Worm (Caenorhabditis elegans) whole organism, L1 larva: ENCODE results near the gene srbc-76.
A peak's percentile ranks its signal among the peaks of the same experiment; 100 is the strongest.

Experiments
- C16A3.4 ChIP-seq: fragments of 150-350 bp; optimal IDR thresholded peaks from 2 replicates; lab custom pipeline; 2014; ENCODE audit warnings: missing biosample characterization, missing genetic modification characterization
- C34B4.2 ChIP-seq: sonication (generic microtip); optimal IDR thresholded peaks from 2 replicates; lab custom pipeline; 2017; ENCODE audit warnings: mild to moderate bottlenecking, missing genetic modification characterization, missing compliant biosample characterization
- blmp-1 ChIP-seq: fragments of 150-350 bp; optimal IDR thresholded peaks from 2 replicates; lab custom pipeline; 2014; ENCODE audit warnings: missing biosample characterization, missing genetic modification characterization
- ceh-8 ChIP-seq: fragments of 200-800 bp; sonication (Bioruptor generic); optimal IDR thresholded peaks from 2 replicates; lab custom pipeline; 2018; ENCODE audit warnings: mild to moderate bottlenecking, missing genetic modification characterization, moderate library complexity, missing compliant biosample characterization
- ceh-82 ChIP-seq, 3 experiments: fragments of 150-350 bp in 1 of 3; sonication (generic microtip) in 2 of 3; optimal IDR thresholded peaks; 2 replicates each; lab custom pipeline; 2014 to 2017; ENCODE audit warnings: missing biosample characterization in 3 of 3, missing genetic modification characterization in 3 of 3
- efl-1 ChIP-seq, 4 experiments: fragments of 150-350 bp; optimal IDR thresholded peaks in 3 of 4; peaks in 1 of 4; 1 replicate in 1 of 4; 2 replicates in 3 of 4; lab custom pipeline; 2014; ENCODE audit warnings: missing biosample characterization in 2 of 4, missing genetic modification characterization in 2 of 4, missing genetic modification reagents in 2 of 4
- efl-3 ChIP-seq: fragments of 200-800 bp; sonication (Bioruptor generic); optimal IDR thresholded peaks from 2 replicates; lab custom pipeline; 2018; ENCODE audit warnings: mild to moderate bottlenecking, missing genetic modification characterization, missing compliant biosample characterization
- egl-13 ChIP-seq: sonication (generic microtip); optimal IDR thresholded peaks from 2 replicates; lab custom pipeline; 2016; ENCODE audit warnings: missing genotype, missing genetic modification reagents, missing genetic modification characterization, missing compliant biosample characterization
- elt-2 ChIP-seq: sonication (generic microtip); optimal IDR thresholded peaks from 2 replicates; lab custom pipeline; 2016; ENCODE audit warnings: missing genetic modification characterization, mild to moderate bottlenecking, inconsistent platforms, missing compliant biosample characterization, missing genetic modification reagents
- fkh-10 ChIP-seq: sonication (generic microtip); optimal IDR thresholded peaks from 2 replicates; lab custom pipeline; 2017; ENCODE audit warnings: missing biosample characterization, missing genetic modification reagents, missing genetic modification characterization
- fkh-4 ChIP-seq: sonication (generic microtip); optimal IDR thresholded peaks from 2 replicates; lab custom pipeline; 2016; ENCODE audit warnings: missing compliant biosample characterization, missing genetic modification characterization, borderline replicate concordance
- hlh-17 ChIP-seq: fragments of 200-800 bp; sonication (Bioruptor generic); optimal IDR thresholded peaks from 2 replicates; lab custom pipeline; 2018; ENCODE audit warnings: missing genetic modification characterization, mild to moderate bottlenecking, missing compliant biosample characterization, moderate library complexity, borderline replicate concordance
- hpl-2 ChIP-seq: fragments of 150-350 bp; optimal IDR thresholded peaks from 2 replicates; lab custom pipeline; 2014; ENCODE audit warnings: missing biosample characterization, missing genetic modification reagents, missing genetic modification characterization
- lin-14 ChIP-seq: fragments of 200-800 bp; sonication (Bioruptor generic); optimal IDR thresholded peaks from 2 replicates; lab custom pipeline; 2018; ENCODE audit warnings: mild to moderate bottlenecking, missing genetic modification characterization, moderate library complexity, missing compliant biosample characterization
- mef-2 ChIP-seq: fragments of 150-350 bp; optimal IDR thresholded peaks from 2 replicates; lab custom pipeline; 2014; ENCODE audit warnings: missing biosample characterization, missing genetic modification characterization
- mep-1 ChIP-seq: fragments of 150-350 bp; optimal IDR thresholded peaks from 2 replicates; lab custom pipeline; 2014; ENCODE audit warnings: missing biosample characterization, missing genetic modification characterization
- nhr-237 ChIP-seq: fragments of 150-350 bp; optimal IDR thresholded peaks from 2 replicates; lab custom pipeline; 2014; ENCODE audit warnings: missing biosample characterization, missing genetic modification characterization
- nhr-28 ChIP-seq: fragments of 150-350 bp; optimal IDR thresholded peaks from 2 replicates; lab custom pipeline; 2014; ENCODE audit warnings: missing biosample characterization, missing genetic modification characterization
- nhr-47 ChIP-seq: sonication (generic microtip); optimal IDR thresholded peaks from 2 replicates; lab custom pipeline; 2016; ENCODE audit warnings: mild to moderate bottlenecking, missing genetic modification characterization, moderate library complexity, missing compliant biosample characterization
- nhr-71 ChIP-seq: sonication (generic microtip); optimal IDR thresholded peaks from 2 replicates; lab custom pipeline; 2016; ENCODE audit warnings: mild to moderate bottlenecking, missing genetic modification characterization, moderate library complexity, missing compliant biosample characterization
- nhr-84 ChIP-seq: sonication (generic microtip); optimal IDR thresholded peaks from 2 replicates; lab custom pipeline; 2017; ENCODE audit warnings: missing biosample characterization, missing genetic modification characterization
- nhr-85 ChIP-seq: sonication (generic microtip); peaks from one replicate; lab custom pipeline; 2016; ENCODE audit warnings: missing genetic modification characterization, inconsistent platforms, missing compliant biosample characterization
- rnt-1 ChIP-seq: sonication (generic microtip); optimal IDR thresholded peaks from 2 replicates; lab custom pipeline; 2016; ENCODE audit warnings: mild to moderate bottlenecking, missing genetic modification characterization, moderate library complexity, missing compliant biosample characterization
- skn-1 ChIP-seq: fragments of 150-350 bp; optimal IDR thresholded peaks from 2 replicates; lab custom pipeline; 2014; ENCODE audit warnings: missing biosample characterization, missing genetic modification characterization
- snpc-4 ChIP-seq: fragments of 150-350 bp; optimal IDR thresholded peaks from 2 replicates; lab custom pipeline; 2014; ENCODE audit warnings: missing biosample characterization, missing genetic modification characterization
- snu-23 ChIP-seq: sonication (generic microtip); optimal IDR thresholded peaks from 2 replicates; lab custom pipeline; 2016; ENCODE audit warnings: missing genetic modification characterization, missing compliant biosample characterization
- sox-4 ChIP-seq: sonication (generic microtip); optimal IDR thresholded peaks from 2 replicates; lab custom pipeline; 2016; ENCODE audit warnings: missing genetic modification characterization, missing compliant biosample characterization
- sptf-1 ChIP-seq: fragments of 150-350 bp; optimal IDR thresholded peaks from 2 replicates; lab custom pipeline; 2014; ENCODE audit warnings: missing biosample characterization, missing genetic modification characterization
- tlp-1 ChIP-seq: fragments of 150-350 bp; optimal IDR thresholded peaks from 2 replicates; lab custom pipeline; 2014; ENCODE audit warnings: missing biosample characterization, missing genetic modification characterization
- unc-130 ChIP-seq: fragments of 150-350 bp; optimal IDR thresholded peaks from 2 replicates; lab custom pipeline; 2017; ENCODE audit warnings: missing biosample characterization, missing genetic modification characterization, inconsistent platforms
- unc-86 ChIP-seq: sonication (generic microtip); optimal IDR thresholded peaks from 2 replicates; lab custom pipeline; 2016; ENCODE audit warnings: missing genetic modification characterization, missing compliant biosample characterization
- unc-98 ChIP-seq: fragments of 200-800 bp; sonication (Bioruptor generic); IDR thresholded peaks from 2 replicates; pipeline ENCODE4 v1.3.6; 2022; ENCODE audit warnings: missing genetic modification characterization, missing compliant biosample characterization
- zip-4 ChIP-seq: fragments of 200-800 bp; sonication (Bioruptor generic); optimal IDR thresholded peaks from 2 replicates; lab custom pipeline; 2018; ENCODE audit warnings: mild to moderate bottlenecking, missing genetic modification characterization, moderate library complexity, missing compliant biosample characterization
- ztf-11 ChIP-seq, 2 experiments: sonication (generic microtip); optimal IDR thresholded peaks; 2 replicates each; lab custom pipeline; 2016 to 2017; ENCODE audit warnings: missing genetic modification characterization in 2 of 2, missing biosample characterization in 1 of 2, missing compliant biosample characterization in 1 of 2

The srbc-76 gene

DNA sequence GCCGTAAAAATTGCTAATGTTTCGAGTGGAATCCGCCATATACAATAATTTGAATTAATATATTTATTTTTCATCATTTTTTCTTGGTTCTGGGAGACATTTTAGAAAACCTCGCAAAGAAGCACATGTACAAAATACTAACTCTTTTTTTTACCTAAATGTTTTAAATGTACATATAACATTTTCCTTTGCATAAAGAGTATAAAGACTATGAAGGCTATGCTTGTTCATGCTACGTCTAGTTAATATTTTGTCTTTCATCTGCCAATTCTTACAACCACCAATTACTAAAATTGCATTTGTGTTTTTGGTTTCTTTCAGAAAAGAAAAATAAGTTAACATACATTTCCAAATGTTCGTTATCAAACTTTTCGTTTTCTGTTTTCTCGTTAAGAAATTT is 30.9 kb upstream of the srbc-76 start, which contains the start of gene irld-25:
TSS of gene irld-25 (plus strand) at position 301 of the 400 bp plus-strand sequence.
- TF ChIP-seq hlh-17 (GFP tag; lab: Kevin White, UChicago): no peak
- no peak for TF ChIP-seq nhr-47 (tag; lab: Kevin White, UChicago)
- no peak for TF ChIP-seq fkh-10 (GFP tag; lab: Kevin White, UChicago)
- TF ChIP-seq mep-1 (tag; lab: Kevin White, UChicago): no peak
- no peak for TF ChIP-seq nhr-28
- no peak for TF ChIP-seq unc-130 (tag; lab: Kevin White, UChicago)
- no peak for TF ChIP-seq nhr-85 (tag; lab: Kevin White, UChicago)
- TF ChIP-seq ztf-11 (tag; optimal IDR thresholded peaks at IDR 0.05; lab: Kevin White, UChicago): no peak
- TF ChIP-seq nhr-84: no peak
- no peak for TF ChIP-seq mef-2 (tag; lab: Kevin White, UChicago)
- no peak for TF ChIP-seq sox-4 (tag; lab: Kevin White, UChicago)
- TF ChIP-seq hpl-2 (GFP tag; lab: Kevin White, UChicago): no peak

DNA sequence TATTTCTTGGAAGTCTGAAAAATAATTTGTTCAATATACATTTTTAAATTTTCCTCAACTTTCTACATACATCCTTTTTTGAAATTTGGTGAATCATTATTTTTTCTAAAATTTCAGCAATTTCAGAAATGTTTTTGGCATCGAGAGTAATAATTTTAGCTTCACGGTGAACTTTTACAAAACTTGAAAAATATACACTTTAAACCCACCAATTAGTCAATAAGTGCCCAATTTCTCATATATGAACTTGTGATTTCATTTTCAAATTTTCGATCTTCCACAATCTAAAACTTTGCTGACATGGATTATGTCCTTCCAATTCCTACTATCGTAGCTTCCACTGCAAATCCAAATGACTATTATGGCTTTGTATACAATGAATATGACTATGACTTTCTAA is 28.5 kb upstream of the srbc-76 start, which contains the start of gene srw-24:
TSS of gene srw-24 (plus strand) at position 301 of the 400 bp plus-strand sequence.
- TF ChIP-seq ceh-82 (tag; optimal IDR thresholded peaks at IDR 0.05; lab: Kevin White, UChicago): no peak
- no peak for TF ChIP-seq fkh-4 (tag; lab: Kevin White, UChicago)
- TF ChIP-seq nhr-84: no peak
- no peak for TF ChIP-seq efl-3
- TF ChIP-seq lin-14: no peak
- no peak for TF ChIP-seq ceh-8 (GFP tag; lab: Kevin White, UChicago)
- no peak for TF ChIP-seq nhr-237
- no peak for TF ChIP-seq nhr-71 (tag; lab: Kevin White, UChicago)
- no peak for TF ChIP-seq snpc-4 (tag; lab: Kevin White, UChicago)
- no peak for TF ChIP-seq C34B4.2 (tag; lab: Kevin White, UChicago)
- TF ChIP-seq zip-4 (GFP tag; lab: Kevin White, UChicago): no peak
- TF ChIP-seq fkh-10 (GFP tag; lab: Kevin White, UChicago): no peak

DNA sequence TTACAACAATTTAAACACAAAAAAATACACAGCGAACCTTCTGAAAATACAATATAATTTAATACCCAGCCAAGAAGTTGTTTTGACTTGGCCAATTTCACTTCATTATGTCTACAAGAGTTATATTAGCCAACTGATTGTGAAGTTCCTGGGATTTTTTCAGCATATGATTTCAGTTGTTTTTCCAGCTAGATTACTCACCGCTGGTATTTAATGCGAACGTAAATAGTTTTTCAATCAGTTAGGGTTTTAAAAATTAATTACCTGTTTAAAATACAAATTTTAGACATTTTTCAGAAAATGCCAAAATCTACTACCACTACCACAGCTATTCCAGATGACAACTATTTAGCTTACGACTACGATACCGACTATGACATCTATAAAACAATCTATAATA is 26.5 kb upstream of the srbc-76 start, which contains the start of gene srw-14:
TSS of gene srw-14 (plus strand) at position 301 of the 400 bp plus-strand sequence.
- no peak for TF ChIP-seq skn-1 (tag; lab: Kevin White, UChicago)
- TF ChIP-seq sptf-1 (tag; lab: Kevin White, UChicago): no peak
- TF ChIP-seq snu-23 (GFP tag; lab: Kevin White, UChicago): no peak
- no peak for TF ChIP-seq lin-14
- no peak for TF ChIP-seq ztf-11 (tag; optimal IDR thresholded peaks at IDR 0.05; lab: Kevin White, UChicago)
- no peak for TF ChIP-seq blmp-1 (tag; lab: Kevin White, UChicago)
- TF ChIP-seq unc-86 (tag; lab: Kevin White, UChicago): no peak
- TF ChIP-seq C16A3.4 (tag; lab: Kevin White, UChicago): no peak

DNA sequence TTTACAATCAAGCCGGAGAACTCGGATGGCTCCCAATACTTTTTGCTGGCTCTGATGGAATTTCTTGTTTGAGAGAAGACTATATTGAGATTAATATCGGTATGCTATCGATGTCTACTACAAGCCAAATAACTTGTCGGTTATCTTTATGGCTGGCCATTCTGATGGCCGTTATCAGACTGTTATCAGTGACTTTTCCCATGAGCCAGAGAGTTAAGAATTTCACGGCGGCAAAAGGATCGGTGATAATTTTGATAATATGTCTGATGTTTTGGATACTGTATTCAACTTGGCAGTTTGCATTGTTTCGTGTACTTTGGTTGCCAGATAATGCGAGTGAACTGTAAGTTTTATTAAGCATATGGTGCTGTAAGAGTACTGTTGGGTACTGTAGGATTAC is 26.0 kb upstream of the srbc-76 start:
- TF ChIP-seq egl-13 (tag; lab: Kevin White, UChicago) (no peak), unc-98 (GFP tag; lab: Robert Waterston, UW) (no peak), ceh-8 (GFP tag; lab: Kevin White, UChicago) (no peak), nhr-71 (tag; lab: Kevin White, UChicago) (no peak), elt-2 (tag; lab: Kevin White, UChicago) (peak; percentile 79), tlp-1 (tag; lab: Kevin White, UChicago) (peak; percentile 45)
- TF ChIP-seq, all 84 proteins: peak for 2

DNA sequence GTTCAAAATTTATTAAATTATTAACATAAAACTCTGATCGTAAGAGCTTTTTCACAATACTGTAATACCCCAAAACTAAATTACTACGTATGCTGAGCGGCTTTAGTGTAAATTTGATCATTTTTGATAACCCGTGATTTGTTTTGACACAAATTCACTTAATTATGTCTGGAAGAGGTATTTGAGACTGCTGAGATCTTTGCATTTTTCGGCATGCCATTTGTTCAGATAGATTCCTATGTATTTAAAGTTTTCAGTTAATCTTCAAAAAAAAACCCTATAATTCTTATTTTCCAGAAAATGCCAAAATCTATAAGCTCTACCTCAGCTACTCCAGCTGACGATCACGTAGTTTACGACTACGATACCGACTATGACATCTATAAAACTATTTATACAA is 21.9 kb upstream of the srbc-76 start, which contains the start of gene srw-15:
TSS of gene srw-15 (plus strand) at position 301 of the 400 bp plus-strand sequence.
- TF ChIP-seq rnt-1 (tag; lab: Kevin White, UChicago) (no peak), efl-1 (optimal IDR thresholded peaks at IDR 0.05; lab: Kevin White, UChicago) (no peak), efl-1 (GFP tag; optimal IDR thresholded peaks at IDR 0.05 in 1 of 2; lab: Kevin White, UChicago) (peak in 1 of 2 experiments; percentile 60), unc-130 (tag; lab: Kevin White, UChicago) (no peak)
